Fruit fly (Drosophila melanogaster) whole organism, embryonic: ENCODE measurements around the gene CG1246.

ENCODE experiments used
- ATbp ChIP-seq: fragments of 200-800 bp; sonication (Bioruptor generic); optimal IDR thresholded peaks from 2 replicates; lab custom pipeline; 2017; ENCODE audit warnings: missing biosample characterization, mild to moderate bottlenecking, missing genetic modification characterization, missing genetic modification reagents
- Abd-B ChIP-seq: fragments of 200-800 bp; sonication (Bioruptor generic); optimal IDR thresholded peaks from 2 replicates; lab custom pipeline; 2018; ENCODE audit warnings: missing biosample characterization, mild to moderate bottlenecking, missing genetic modification characterization, moderate library complexity
- Ada2b ChIP-seq: fragments of 200-800 bp; sonication (Bioruptor generic); IDR thresholded peaks from 2 replicates; pipeline ENCODE4 v1.3.6; 2022; ENCODE audit warnings: missing biosample characterization, missing genetic modification characterization
- CG13287 ChIP-seq: fragments of 200-800 bp; sonication (Bioruptor generic); IDR thresholded peaks from 2 replicates; pipeline ENCODE4 v1.3.6; 2022; ENCODE audit warnings: missing biosample characterization, missing genetic modification characterization; ENCODE audit not compliant: partially characterized antibody
- CG13424 ChIP-seq: fragments of 200-800 bp; sonication (Bioruptor generic); optimal IDR thresholded peaks from 2 replicates; lab custom pipeline; 2019; ENCODE audit warnings: missing biosample characterization, mild to moderate bottlenecking, missing genetic modification characterization, moderate library complexity
- CG14050 ChIP-seq: fragments of 200-800 bp; sonication (Bioruptor generic); IDR thresholded peaks from 3 replicates; pipeline ENCODE4 v1.3.6; 2022; ENCODE audit warnings: missing biosample characterization, missing genetic modification characterization
- CG14441 ChIP-seq: fragments of 200-800 bp; sonication (Bioruptor generic); IDR thresholded peaks from 2 replicates; pipeline ENCODE4 v1.3.6; 2022; ENCODE audit warnings: missing biosample characterization, missing genetic modification characterization
- CG16815 ChIP-seq: fragments of 200-800 bp; sonication (Bioruptor generic); optimal IDR thresholded peaks from 3 replicates; lab custom pipeline; 2017; ENCODE audit warnings: missing biosample characterization, mild to moderate bottlenecking, missing genetic modification characterization
- CG18262 ChIP-seq: fragments of 200-800 bp; optimal IDR thresholded peaks from 3 replicates; lab custom pipeline; 2019; ENCODE audit warnings: missing biosample characterization, mild to moderate bottlenecking, missing genetic modification characterization, moderate library complexity
- CG1832 ChIP-seq: fragments of 200-800 bp; sonication (Bioruptor generic); optimal IDR thresholded peaks from 2 replicates; lab custom pipeline; 2017; ENCODE audit warnings: missing biosample characterization, mild to moderate bottlenecking, missing genetic modification characterization, inconsistent platforms
- CG18619 ChIP-seq: fragments of 200-800 bp; sonication (Bioruptor generic); optimal IDR thresholded peaks from 3 replicates; lab custom pipeline; 2017; ENCODE audit warnings: missing biosample characterization, mild to moderate bottlenecking, missing genetic modification characterization
- CG3847 ChIP-seq: fragments of 200-800 bp; sonication (Bioruptor generic); IDR thresholded peaks from 2 replicates; pipeline ENCODE4 v1.3.6; 2022; ENCODE audit warnings: missing biosample characterization, missing genetic modification characterization
- CG42726 ChIP-seq: fragments of 200-800 bp; sonication (Bioruptor generic); IDR thresholded peaks from 2 replicates; pipeline ENCODE4 v1.3.6; 2022; ENCODE audit warnings: missing biosample characterization, missing genetic modification characterization; ENCODE audit not compliant: partially characterized antibody
- CG4820 ChIP-seq: fragments of 200-800 bp; sonication (Bioruptor generic); optimal IDR thresholded peaks from 3 replicates; lab custom pipeline; 2016; ENCODE audit warnings: missing biosample characterization, missing genetic modification characterization
- CG6175 ChIP-seq: fragments of 200-800 bp; sonication (Bioruptor generic); IDR thresholded peaks from 3 replicates; pipeline ENCODE4 v1.3.6; 2022; ENCODE audit warnings: missing biosample characterization, missing genetic modification characterization
- CG7271 ChIP-seq: fragments of 200-800 bp; sonication (Bioruptor generic); optimal IDR thresholded peaks from 2 replicates; lab custom pipeline; 2018; ENCODE audit warnings: missing biosample characterization, mild to moderate bottlenecking, missing genetic modification characterization, moderate library complexity
- CG7556 ChIP-seq: fragments of 200-800 bp; sonication (Bioruptor generic); optimal IDR thresholded peaks from 2 replicates; lab custom pipeline; 2017; ENCODE audit warnings: missing biosample characterization, mild to moderate bottlenecking, missing genetic modification characterization
- CG9215 ChIP-seq: fragments of 200-800 bp; sonication (Bioruptor generic); IDR thresholded peaks from 2 replicates; pipeline ENCODE4 v1.3.6; 2022; ENCODE audit warnings: missing biosample characterization, missing genetic modification characterization
- CG9727 ChIP-seq: fragments of 200-800 bp; sonication (Bioruptor generic); optimal IDR thresholded peaks from 3 replicates; lab custom pipeline; 2017; ENCODE audit warnings: missing biosample characterization, mild to moderate bottlenecking, missing genetic modification characterization
- D19A ChIP-seq: fragments of 200-800 bp; optimal IDR thresholded peaks from 3 replicates; lab custom pipeline; 2019; ENCODE audit warnings: missing biosample characterization, mild to moderate bottlenecking, missing genetic modification characterization, moderate library complexity
- Dek ChIP-seq: fragments of 200-800 bp; sonication (Bioruptor generic); optimal IDR thresholded peaks from 3 replicates; lab custom pipeline; 2019; ENCODE audit warnings: missing biosample characterization, mild to moderate bottlenecking, missing genetic modification characterization, moderate library complexity
- Dip2 ChIP-seq: fragments of 200-800 bp; sonication (Bioruptor generic); IDR thresholded peaks from 2 replicates; pipeline ENCODE4 v1.3.6; 2022; ENCODE audit warnings: missing biosample characterization, missing genetic modification characterization
- Dref ChIP-seq: fragments of 200-800 bp; sonication (Bioruptor generic); IDR thresholded peaks from 2 replicates; pipeline ENCODE4 v1.3.6; 2022; ENCODE audit warnings: missing biosample characterization, missing genetic modification characterization
- Eip74EF ChIP-seq, 2 experiments: fragments of 200-800 bp in 1 of 2; fragments of >200 bp in 1 of 2; sonication (Bioruptor generic) in 1 of 2; optimal IDR thresholded peaks; 2 replicates each; lab custom pipeline; 2017 to 2019; ENCODE audit warnings: missing biosample characterization in 2 of 2, missing genetic modification characterization in 2 of 2, mild to moderate bottlenecking in 1 of 2, moderate library complexity in 1 of 2
- MBD-R2 ChIP-seq: fragments of 200-800 bp; sonication (Bioruptor generic); IDR thresholded peaks from 2 replicates; pipeline ENCODE4 v1.3.6; 2022; ENCODE audit warnings: missing biosample characterization, missing genetic modification characterization
- Mrtf ChIP-seq: fragments of 200-800 bp; sonication (Bioruptor generic); IDR thresholded peaks from 3 replicates; pipeline ENCODE4 v1.3.6; 2022; ENCODE audit warnings: missing biosample characterization, missing genetic modification characterization
- Neu2 ChIP-seq: fragments of 200-800 bp; sonication (Bioruptor generic); optimal IDR thresholded peaks from 3 replicates; lab custom pipeline; 2016; ENCODE audit warnings: missing biosample characterization, missing genetic modification characterization, borderline replicate concordance
- Nf-YA ChIP-seq: fragments of 200-800 bp; sonication (Bioruptor generic); IDR thresholded peaks from 2 replicates; pipeline ENCODE4 v1.3.6; 2022; ENCODE audit warnings: missing biosample characterization, missing genetic modification characterization
- Nf-YC ChIP-seq: fragments of 200-800 bp; optimal IDR thresholded peaks from 3 replicates; lab custom pipeline; 2019; ENCODE audit warnings: missing biosample characterization, mild to moderate bottlenecking, missing genetic modification characterization, moderate library complexity
- Tbp ChIP-seq: fragments of >200 bp; optimal IDR thresholded peaks from 2 replicates; lab custom pipeline; 2018; ENCODE audit warnings: missing biosample characterization, missing genetic modification characterization
- Xrp1 ChIP-seq: fragments of 200-800 bp; sonication (Bioruptor generic); IDR thresholded peaks from 2 replicates; pipeline ENCODE4 v1.3.6; 2022; ENCODE audit warnings: missing biosample characterization, missing genetic modification characterization
- amos ChIP-seq: fragments of 200-800 bp; sonication (Bioruptor generic); IDR thresholded peaks from 2 replicates; pipeline ENCODE4 v1.3.6; 2022; ENCODE audit warnings: missing biosample characterization, missing genetic modification characterization; ENCODE audit not compliant: partially characterized antibody
- ap ChIP-seq: fragments of 200-800 bp; sonication (Bioruptor generic); IDR thresholded peaks from 2 replicates; pipeline ENCODE4 v1.3.6; 2022; ENCODE audit warnings: missing biosample characterization, missing genetic modification characterization
- dan ChIP-seq: fragments of 200-800 bp; sonication (Bioruptor generic); IDR thresholded peaks from 2 replicates; pipeline ENCODE4 v1.3.6; 2022; ENCODE audit warnings: missing biosample characterization, missing genetic modification characterization
- emc ChIP-seq: fragments of 200-800 bp; sonication (Bioruptor generic); optimal IDR thresholded peaks from 2 replicates; lab custom pipeline; 2016; ENCODE audit warnings: missing biosample characterization, missing genetic modification characterization
- eve ChIP-seq, 2 experiments: fragments of >200 bp; optimal IDR thresholded peaks; 2 replicates each; lab custom pipeline; 2017; ENCODE audit warnings: missing biosample characterization in 2 of 2, missing genetic modification characterization in 2 of 2
- ewg ChIP-seq: fragments of 200-800 bp; sonication (Bioruptor generic); optimal IDR thresholded peaks from 3 replicates; lab custom pipeline; 2017; ENCODE audit warnings: mild to moderate bottlenecking, missing biosample characterization, missing genetic modification reagents, missing genetic modification characterization
- eyg ChIP-seq: fragments of 200-800 bp; sonication (Bioruptor generic); optimal IDR thresholded peaks from 3 replicates; lab custom pipeline; 2016; ENCODE audit warnings: missing biosample characterization, missing genetic modification characterization
- ham ChIP-seq: fragments of 200-800 bp; sonication (Bioruptor generic); IDR thresholded peaks from 2 replicates; pipeline ENCODE4 v1.3.6; 2022; ENCODE audit warnings: missing biosample characterization, missing genetic modification characterization
- insv ChIP-seq, 2 experiments: fragments of 200-800 bp; sonication (Bioruptor generic); optimal IDR thresholded peaks; 3 replicates each; lab custom pipeline; 2016 to 2018; ENCODE audit warnings: missing biosample characterization in 2 of 2, missing genetic modification characterization in 2 of 2
- jigr1 ChIP-seq: fragments of 200-800 bp; sonication (Bioruptor generic); IDR thresholded peaks from 3 replicates; pipeline ENCODE4 v1.3.6; 2022; ENCODE audit warnings: missing biosample characterization, missing genetic modification characterization
- jumu ChIP-seq: fragments of 200-800 bp; sonication (Bioruptor generic); optimal IDR thresholded peaks from 3 replicates; lab custom pipeline; 2016; ENCODE audit warnings: missing biosample characterization, missing genetic modification characterization
- lab ChIP-seq: fragments of 200-800 bp; sonication (Bioruptor generic); optimal IDR thresholded peaks from 3 replicates; lab custom pipeline; 2017; ENCODE audit warnings: missing biosample characterization, missing genetic modification characterization, mild to moderate bottlenecking, moderate library complexity, missing genetic modification reagents
- peb ChIP-seq: fragments of 200-800 bp; sonication (Bioruptor generic); IDR thresholded peaks from 2 replicates; pipeline ENCODE4 v1.3.6; 2022; ENCODE audit warnings: missing biosample characterization, missing genetic modification characterization
- sd ChIP-seq: fragments of 200-800 bp; sonication (Bioruptor generic); optimal IDR thresholded peaks from 3 replicates; lab custom pipeline; 2018; ENCODE audit warnings: missing biosample characterization, mild to moderate bottlenecking, missing genetic modification characterization, moderate library complexity
- slou ChIP-seq: fragments of 200-800 bp; sonication (Bioruptor generic); optimal IDR thresholded peaks from 3 replicates; lab custom pipeline; 2016; ENCODE audit warnings: missing biosample characterization, missing genetic modification characterization
- ssp ChIP-seq: fragments of 200-800 bp; sonication (Bioruptor generic); IDR thresholded peaks from 2 replicates; pipeline ENCODE4 v1.3.6; 2022; ENCODE audit warnings: missing biosample characterization, missing genetic modification characterization
- tin ChIP-seq: fragments of 200-800 bp; sonication (Bioruptor generic); optimal IDR thresholded peaks from 3 replicates; lab custom pipeline; 2016; ENCODE audit warnings: missing biosample characterization, missing genetic modification characterization
- ttk ChIP-seq: fragments of 200-800 bp; sonication (Bioruptor generic); IDR thresholded peaks from 2 replicates; pipeline ENCODE4 v2.1.2; 2022; ENCODE audit warnings: missing biosample characterization, missing genetic modification characterization
- vvl ChIP-seq: fragments of 200-800 bp; sonication (Bioruptor generic); IDR thresholded peaks from 2 replicates; pipeline ENCODE4 v1.3.6; 2022; ENCODE audit warnings: missing biosample characterization, missing genetic modification characterization
- wor ChIP-seq: fragments of 200-800 bp; sonication (Bioruptor generic); IDR thresholded peaks from 2 replicates; pipeline ENCODE4 v1.3.6; 2022; ENCODE audit warnings: missing biosample characterization, missing genetic modification characterization

Gene CG1246

dm6 chr3L:2651800-2652199 lies 4.0 kb downstream of the CG1246 start, which contains the start of the genes ProRS-m, CG42304 and Snup (continued):
- peak; percentile 42; the same call in 1 of the 2 replicates for TF ChIP-seq Nf-YA
- TF ChIP-seq CG14050 (GFP tag; lab: Robert Waterston, UW) = peak; percentile 31; the same call in 2 of the 3 replicates
- TF ChIP-seq D19A (tag; lab: Kevin White, UChicago) = no peak
- peak; percentile 19 for TF ChIP-seq CG4820
- TF ChIP-seq emc (GFP tag; lab: Kevin White, UChicago) = no peak
- TF ChIP-seq Dip2 (GFP tag; lab: Robert Waterston, UW) = no peak
- no peak for TF ChIP-seq Tbp (GFP tag; lab: Kevin White, UChicago)
- TF ChIP-seq CG13287 (GFP tag; lab: Robert Waterston, UW) = peak; percentile 62
- TF ChIP-seq Dref (GFP tag; lab: Robert Waterston, UW) = no peak
- TF ChIP-seq peb = peak; percentile 58; the same call in 1 of the 2 replicates
- TF ChIP-seq CG13424 = peak; percentile 53
- TF ChIP-seq Mrtf (GFP tag; lab: Robert Waterston, UW) = no peak
- no peak for TF ChIP-seq jumu (GFP tag; lab: Kevin White, UChicago)
- TF ChIP-seq amos (GFP tag; lab: Robert Waterston, UW) = no peak
- TF ChIP-seq Dek = peak; percentile 50
- TF ChIP-seq ATbp (GFP tag; lab: Kevin White, UChicago) = no peak
- TF ChIP-seq dan (GFP tag; lab: Robert Waterston, UW) = no peak
- peak; percentile 29 for TF ChIP-seq ewg
- no peak for TF ChIP-seq CG18619 (GFP tag; lab: Kevin White, UChicago)
- TF ChIP-seq CG7271 (tag; lab: Kevin White, UChicago) = peak; percentile 54
- TF ChIP-seq ap (GFP tag; lab: Robert Waterston, UW) = peak; percentile 52; the same call in 1 of the 2 replicates
- no peak for TF ChIP-seq CG42726 (GFP tag; lab: Robert Waterston, UW)
- peak; percentile 78 for TF ChIP-seq ttk (GFP tag; lab: Robert Waterston, UW)
- 0 out of 3 replicates have a peak, but pooled peaks have one; percentile 53 for TF ChIP-seq jigr1 (GFP tag; lab: Robert Waterston, UW)
- no peak for TF ChIP-seq CG1832 (GFP tag; lab: Kevin White, UChicago)
- no peak for TF ChIP-seq lab (GFP tag; lab: Kevin White, UChicago)
- no peak for TF ChIP-seq ham (GFP tag; lab: Robert Waterston, UW)
- peak; percentile 71 for TF ChIP-seq MBD-R2
- peak; percentile 30; the same call in 1 of the 2 replicates for TF ChIP-seq wor
- TF ChIP-seq CG9727 (GFP tag; lab: Kevin White, UChicago) = peak; percentile 56
- no peak for TF ChIP-seq tin (GFP tag; lab: Kevin White, UChicago)
- TF ChIP-seq eyg (GFP tag; lab: Kevin White, UChicago) = no peak
- peak; percentile 29 for TF ChIP-seq CG7556
- TF ChIP-seq CG16815 (GFP tag; lab: Kevin White, UChicago) = no peak
- peak; percentile 71 for TF ChIP-seq CG14441
- 0 out of 2 replicates have a peak, but pooled peaks have one; percentile 37 for TF ChIP-seq CG9215
- TF ChIP-seq CG3847 = peak; percentile 44; the same call in 1 of the 2 replicates
- TF ChIP-seq CG18262 (tag; lab: Kevin White, UChicago) = peak; percentile 80
- TF ChIP-seq Nf-YC (tag; lab: Kevin White, UChicago) = no peak
- peak; percentile 90 for TF ChIP-seq sd
- peak; percentile 71; the same call in 1 of the 2 replicates for TF ChIP-seq Xrp1 (GFP tag; lab: Robert Waterston, UW)
- no peak for TF ChIP-seq Eip74EF (GFP tag; optimal IDR thresholded peaks at IDR 0.05; lab: Kevin White, UChicago)
- no peak for TF ChIP-seq eve (GFP tag; optimal IDR thresholded peaks at IDR 0.05; lab: Kevin White, UChicago)
- TF ChIP-seq Neu2 (GFP tag; lab: Kevin White, UChicago) = no peak
- peak; percentile 86 for TF ChIP-seq vvl (GFP tag; lab: Robert Waterston, UW)
- TF ChIP-seq Ada2b = peak; percentile 30; the same call in 1 of the 2 replicates
- no peak for TF ChIP-seq slou (GFP tag; lab: Kevin White, UChicago)
- peak; percentile 77 for TF ChIP-seq ssp (GFP tag; lab: Robert Waterston, UW)
- TF ChIP-seq Abd-B = peak; percentile 60
- TF ChIP-seq CG6175 (GFP tag; lab: Robert Waterston, UW) = no peak
- TF ChIP-seq insv (GFP tag; optimal IDR thresholded peaks at IDR 0.05; lab: Kevin White, UChicago) = no peak
